Fruit fly (Drosophila melanogaster): ENCODE results near the gene CG31522.

dm6 chr3R:4399810-4400496, 62.7 kb downstream of the CG31522 start:
- TF ChIP-seq toe (GFP tag; optimal IDR thresholded peaks at IDR 0.05), result peak; percentile 46
- no peak for TF ChIP-seq CG1620 (GFP tag; optimal IDR thresholded peaks at IDR 0.05)
- peak; percentile 18 for TF ChIP-seq CG11617 (GFP tag; optimal IDR thresholded peaks at IDR 0.05)
- no peak for TF ChIP-seq Mnt (GFP tag; optimal IDR thresholded peaks at IDR 0.05)
- no peak for TF ChIP-seq cnc (optimal IDR thresholded peaks at IDR 0.05)
- TF ChIP-seq tj (GFP tag; optimal IDR thresholded peaks at IDR 0.05), result no peak
- TF ChIP-seq pad (GFP tag; optimal IDR thresholded peaks at IDR 0.05), result no peak
- TF ChIP-seq Clk (GFP tag; optimal IDR thresholded peaks at IDR 0.05), result no peak

Data from whole organism, adult.